Worm (Caenorhabditis elegans) whole organism, L2 larva: ENCODE data around the gene moa-1.

Experiments
- ceh-82 ChIP-seq: fragments of 150-350 bp; optimal IDR thresholded peaks from 2 replicates; lab custom pipeline; 2014; ENCODE audit warnings: missing biosample characterization, missing genetic modification characterization
- nhr-12 ChIP-seq: fragments of 150-350 bp; optimal IDR thresholded peaks from 2 replicates; lab custom pipeline; 2014; ENCODE audit warnings: missing biosample characterization, missing genetic modification characterization

ce11 chrIII:1922516-1922915, 47.2 kb downstream of the moa-1 start:
- TF ChIP-seq ceh-82 (no peak), nhr-12 (tag; lab: Kevin White, UChicago) (no peak)
